Worm (Caenorhabditis elegans): ENCODE data around the gene famh-161.

DNA sequence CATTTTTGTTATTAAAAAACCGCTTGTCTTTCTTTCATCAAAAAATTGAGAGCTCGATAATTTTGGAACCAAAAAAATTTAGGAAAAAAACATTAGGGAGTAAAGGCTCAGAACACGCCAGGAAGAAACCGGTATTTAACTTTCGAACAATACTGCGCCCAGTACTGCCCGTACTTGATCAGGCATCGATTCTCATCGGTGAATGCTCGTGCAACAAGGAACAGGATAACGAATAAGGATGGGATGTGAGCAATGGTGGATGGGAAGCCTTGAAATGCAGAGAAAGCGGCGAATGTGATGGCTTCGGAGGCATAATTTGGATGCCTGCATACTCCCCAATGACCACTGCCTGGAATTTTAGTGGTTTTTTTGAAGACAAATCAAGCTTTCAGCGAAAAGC is 53.2 kb downstream of the famh-161 start:
- no peak for TF ChIP-seq nhr-27 (tag; optimal IDR thresholded peaks at IDR 0.05)
- no peak for TF ChIP-seq dpl-1 (GFP tag; optimal IDR thresholded peaks at IDR 0.05)
- TF ChIP-seq tlf-1 (GFP tag; optimal IDR thresholded peaks at IDR 0.05) = no peak
- TF ChIP-seq xnd-1 (tag; optimal IDR thresholded peaks at IDR 0.05) = no peak
- peak; percentile 46; the same call in 1 of the 2 replicates for TF ChIP-seq mcd-1 (GFP tag; IDR thresholded peaks at IDR 0.05)
- no peak for TF ChIP-seq madf-8 (GFP tag; conservative IDR thresholded peaks at IDR 0.05)
- TF ChIP-seq zim-3 (tag; optimal IDR thresholded peaks at IDR 0.05) = no peak
- no peak for TF ChIP-seq unc-62 (GFP tag; optimal IDR thresholded peaks at IDR 0.05)
- TF ChIP-seq lin-54 (GFP tag; optimal IDR thresholded peaks at IDR 0.05) = peak; percentile 43
- no peak for TF ChIP-seq lin-40 (tag; optimal IDR thresholded peaks at IDR 0.05)
- no peak for TF ChIP-seq F49E8.2 (tag; optimal IDR thresholded peaks at IDR 0.05; ENCODE audit: insufficient read depth)
- TF ChIP-seq egrh-3 (GFP tag; IDR thresholded peaks at IDR 0.05) = no peak
- TF ChIP-seq pha-4 (tag; optimal IDR thresholded peaks at IDR 0.05) = no peak
